Fruit fly (Drosophila melanogaster): Measurements from ENCODE around the gene CG42249.

The CG42249 gene

dm6 chrX:11108845-11109450, 12.9 kb downstream of the CG42249 start (continued):
- TF ChIP-seq CG30020 (tag; optimal IDR thresholded peaks at IDR 0.05) = no peak
- TF ChIP-seq kah (GFP tag; optimal IDR thresholded peaks at IDR 0.05) = no peak
- TF ChIP-seq h (optimal IDR thresholded peaks at IDR 0.05) = no peak
- peak; percentile 54 for TF ChIP-seq cg (GFP tag; optimal IDR thresholded peaks at IDR 0.05)
- TF ChIP-seq CG11093 (GFP tag; IDR thresholded peaks at IDR 0.05) = no peak
- TF ChIP-seq bcd (GFP tag; optimal IDR thresholded peaks at IDR 0.05) = no peak
- TF ChIP-seq Doc2 (GFP tag; IDR thresholded peaks at IDR 0.05) = no peak
- TF ChIP-seq YL-1 (GFP tag; optimal IDR thresholded peaks at IDR 0.05) = peak; percentile 49
- TF ChIP-seq slbo (GFP tag; IDR thresholded peaks at IDR 0.05) = 0 out of 2 replicates have a peak, but pooled peaks have one; percentile 7
- TF ChIP-seq Xbp1 (GFP tag; optimal IDR thresholded peaks at IDR 0.05) = peak; percentile 29
- TF ChIP-seq lmd (GFP tag; IDR thresholded peaks at IDR 0.05) = no peak
- no peak for TF ChIP-seq CG2678 (tag; optimal IDR thresholded peaks at IDR 0.05)
- TF ChIP-seq BtbVII (GFP tag; optimal IDR thresholded peaks at IDR 0.05) = no peak
- no peak for TF ChIP-seq ken (GFP tag; IDR thresholded peaks at IDR 0.05)
- TF ChIP-seq CG15696 (tag; optimal IDR thresholded peaks at IDR 0.05) = no peak
- TF ChIP-seq Doc3 (GFP tag; IDR thresholded peaks at IDR 0.05; ENCODE audit: partially characterized antibody) = no peak
- no peak for TF ChIP-seq Lhr (GFP tag; optimal IDR thresholded peaks at IDR 0.05)
- peak; percentile 15 for TF ChIP-seq CG17359 (tag; optimal IDR thresholded peaks at IDR 0.05)
- TF ChIP-seq lilli (GFP tag; optimal IDR thresholded peaks at IDR 0.05) = no peak
- TF ChIP-seq Hr51 (GFP tag; optimal IDR thresholded peaks at IDR 0.05) = no peak
- TF ChIP-seq insv (GFP tag; optimal IDR thresholded peaks at IDR 0.05) = peak in 1 of 2 experiments; percentile 89
- no peak for TF ChIP-seq Rfx (GFP tag; IDR thresholded peaks at IDR 0.05)
- no peak for TF ChIP-seq toy (GFP tag; IDR thresholded peaks at IDR 0.05)
- peak; percentile 12; the same call in 1 of the 4 replicates for TF ChIP-seq Gug (GFP tag; IDR thresholded peaks at IDR 0.05)
- no peak for TF ChIP-seq CG10654 (GFP tag; optimal IDR thresholded peaks at IDR 0.05)
- no peak for TF ChIP-seq Gsc (GFP tag; IDR thresholded peaks at IDR 0.05)
- TF ChIP-seq dan (GFP tag; IDR thresholded peaks at IDR 0.05) = no peak
- TF ChIP-seq kni (GFP tag; optimal IDR thresholded peaks at IDR 0.05) = no peak
- TF ChIP-seq CG15011 (GFP tag; optimal IDR thresholded peaks at IDR 0.05) = no peak
- no peak for TF ChIP-seq stc (GFP tag; IDR thresholded peaks at IDR 0.05)
- TF ChIP-seq CG12236 (GFP tag; optimal IDR thresholded peaks at IDR 0.05) = no peak
- TF ChIP-seq sim (GFP tag; IDR thresholded peaks at IDR 0.05) = no peak
- TF ChIP-seq CG31224 (GFP tag; IDR thresholded peaks at IDR 0.05) = no peak
- TF ChIP-seq CG16779 (GFP tag; IDR thresholded peaks at IDR 0.05) = no peak
- TF ChIP-seq Hr78 (GFP tag; optimal IDR thresholded peaks at IDR 0.05) = no peak
- no peak for TF ChIP-seq B-H2 (GFP tag; optimal IDR thresholded peaks at IDR 0.05)
- TF ChIP-seq fd3F (GFP tag; optimal IDR thresholded peaks at IDR 0.05) = no peak
- no peak for TF ChIP-seq Sry-δ (GFP tag; optimal IDR thresholded peaks at IDR 0.05)
- TF ChIP-seq gfzf (GFP tag; optimal IDR thresholded peaks at IDR 0.05) = no peak
- TF ChIP-seq zfh1 (GFP tag; IDR thresholded peaks at IDR 0.05) = no peak
- no peak for TF ChIP-seq CG7271 (tag; optimal IDR thresholded peaks at IDR 0.05)
- no peak for TF ChIP-seq CG8924 (tag; optimal IDR thresholded peaks at IDR 0.05)
- no peak for TF ChIP-seq Kr (GFP tag; optimal IDR thresholded peaks at IDR 0.05)
- peak; percentile 74; the same call in 2 of the 3 replicates for TF ChIP-seq CG34422 (GFP tag; IDR thresholded peaks at IDR 0.05)
- TF ChIP-seq unpg (GFP tag; optimal IDR thresholded peaks at IDR 0.05) = no peak
- no peak for TF ChIP-seq Awh (GFP tag; IDR thresholded peaks at IDR 0.05)
- no peak for TF ChIP-seq lov (optimal IDR thresholded peaks at IDR 0.05)
- no peak for TF ChIP-seq lov (GFP tag; IDR thresholded peaks at IDR 0.05)
- TF ChIP-seq CG2889 (GFP tag; IDR thresholded peaks at IDR 0.05) = no peak
- no peak for TF ChIP-seq Dll (GFP tag; IDR thresholded peaks at IDR 0.05; ENCODE audit: partially characterized antibody)
- TF ChIP-seq CG8089 (GFP tag; optimal IDR thresholded peaks at IDR 0.05) = no peak

Data from whole organism, embryonic.